In the genomic region with DNA sequence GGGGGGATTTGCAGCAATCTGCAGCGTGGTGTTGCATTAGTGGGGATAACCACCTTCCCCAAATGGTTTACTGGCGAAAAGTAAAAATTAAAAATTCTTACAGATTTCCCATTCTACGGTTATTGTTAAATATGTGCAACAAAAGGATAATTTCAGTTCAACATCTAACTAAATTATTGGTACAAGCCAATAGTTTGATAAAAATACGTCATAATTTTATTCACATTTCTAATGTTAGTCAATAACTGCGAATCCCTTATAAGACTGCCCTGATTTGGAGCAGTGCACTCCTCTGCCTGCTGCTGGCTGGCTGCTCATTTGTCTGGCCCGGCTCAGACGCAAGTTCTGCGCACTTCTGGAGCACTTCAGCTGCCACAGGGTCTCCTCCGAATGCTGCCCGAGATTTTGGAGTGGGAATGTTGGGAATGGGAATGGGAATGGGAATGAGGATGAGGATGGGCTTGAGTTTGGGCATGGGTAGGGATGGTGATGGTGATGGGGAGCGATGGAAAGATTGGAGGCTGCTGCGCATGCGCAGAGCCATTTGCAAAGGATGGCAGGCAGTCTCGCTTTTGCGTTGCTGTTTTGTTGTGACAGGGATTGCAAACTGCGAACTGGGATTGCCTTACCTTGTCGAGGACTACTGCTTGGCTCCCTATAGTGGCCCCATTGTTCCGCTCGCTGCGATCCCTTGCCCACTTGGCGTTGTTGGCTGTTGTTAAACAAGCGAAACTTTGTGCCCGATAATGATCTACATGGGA, we compare ENCODE assay signal across 2 fruit fly cellular contexts.
A peak's percentile ranks its signal among the peaks of the same experiment; 100 is the strongest.
TF ChIP-seq lines count a peak whose summit lies in the region.

No protein-coding gene starts in this region.

TF ChIP-seq in whole organism, prepupa, 60 proteins besides CTCF, POLR2A, EP300 and RAD21 (continued from another document):
- TF ChIP-seq Eip75B (GFP tag; optimal IDR thresholded peaks at IDR 0.05; lab: Kevin White, UChicago), result peak; percentile 51
- no peak for TF ChIP-seq CG8119 (GFP tag; IDR thresholded peaks at IDR 0.05; lab: Robert Waterston, UW)
- TF ChIP-seq Eip93F (GFP tag; optimal IDR thresholded peaks at IDR 0.05; lab: Kevin White, UChicago), result no peak
- TF ChIP-seq Hr39 (GFP tag; optimal IDR thresholded peaks at IDR 0.05; lab: Kevin White, UChicago), result peak; percentile 14
- TF ChIP-seq esn (GFP tag; optimal IDR thresholded peaks at IDR 0.05; lab: Kevin White, UChicago), result peak; percentile 60
- TF ChIP-seq CG10669 (GFP tag; optimal IDR thresholded peaks at IDR 0.05; lab: Kevin White, UChicago), result peak; percentile 20
- peak; percentile 16 for TF ChIP-seq acj6 (GFP tag; optimal IDR thresholded peaks at IDR 0.05; lab: Kevin White, UChicago)
- peak; percentile 53 for TF ChIP-seq CG6792 (GFP tag; optimal IDR thresholded peaks at IDR 0.05; lab: Kevin White, UChicago)
- peak; percentile 5 for TF ChIP-seq Smox (GFP tag; optimal IDR thresholded peaks at IDR 0.05; lab: Kevin White, UChicago)
- TF ChIP-seq ss (GFP tag; optimal IDR thresholded peaks at IDR 0.05; lab: Kevin White, UChicago), result no peak
- no peak for TF ChIP-seq Sox102F (GFP tag; optimal IDR thresholded peaks at IDR 0.05; lab: Kevin White, UChicago)
- TF ChIP-seq Ets96B (tag; optimal IDR thresholded peaks at IDR 0.05; lab: Kevin White, UChicago), result peak; percentile 45
- no peak for TF ChIP-seq CG9139 (GFP tag; optimal IDR thresholded peaks at IDR 0.05; lab: Kevin White, UChicago)
- peak; percentile 23; the same call in 2 of the 3 replicates for TF ChIP-seq CG6163 (GFP tag; IDR thresholded peaks at IDR 0.05; lab: Robert Waterston, UW)
- no peak for TF ChIP-seq dac (GFP tag; optimal IDR thresholded peaks at IDR 0.05; lab: Kevin White, UChicago)
- TF ChIP-seq Lpt (GFP tag; optimal IDR thresholded peaks at IDR 0.05; lab: Kevin White, UChicago), result no peak
- TF ChIP-seq CG32006 (GFP tag; optimal IDR thresholded peaks at IDR 0.05; lab: Kevin White, UChicago), result no peak
- peak; percentile 65 for TF ChIP-seq CG3032 (tag; optimal IDR thresholded peaks at IDR 0.05; lab: Kevin White, UChicago)
- peak; percentile 9 for TF ChIP-seq OdsH (GFP tag; optimal IDR thresholded peaks at IDR 0.05; lab: Kevin White, UChicago)
- TF ChIP-seq Blimp-1 (GFP tag; optimal IDR thresholded peaks at IDR 0.05; lab: Kevin White, UChicago), result no peak
- TF ChIP-seq Ets21C (GFP tag; optimal IDR thresholded peaks at IDR 0.05; lab: Kevin White, UChicago), result peak; percentile 41
- TF ChIP-seq net (GFP tag; optimal IDR thresholded peaks at IDR 0.05; lab: Kevin White, UChicago), result no peak
- TF ChIP-seq Met (GFP tag; optimal IDR thresholded peaks at IDR 0.05; lab: Kevin White, UChicago), result peak; percentile 59
- no peak for TF ChIP-seq Sox15 (GFP tag; optimal IDR thresholded peaks at IDR 0.05; lab: Kevin White, UChicago)
- TF ChIP-seq CG8632 (GFP tag; optimal IDR thresholded peaks at IDR 0.05; lab: Kevin White, UChicago), result no peak
- TF ChIP-seq CG4318 (GFP tag; optimal IDR thresholded peaks at IDR 0.05; lab: Kevin White, UChicago), result no peak
- TF ChIP-seq CG31627 (GFP tag; optimal IDR thresholded peaks at IDR 0.05; lab: Kevin White, UChicago), result peak; percentile 39
- TF ChIP-seq CG6854 (GFP tag; optimal IDR thresholded peaks at IDR 0.05; lab: Kevin White, UChicago), result peak; percentile 62
- no peak for TF ChIP-seq Hr4 (GFP tag; optimal IDR thresholded peaks at IDR 0.05; lab: Kevin White, UChicago)
- TF ChIP-seq CG10631 (GFP tag; optimal IDR thresholded peaks at IDR 0.05; lab: Kevin White, UChicago), result peak; percentile 56
- peak; percentile 54 for TF ChIP-seq fd59A (GFP tag; optimal IDR thresholded peaks at IDR 0.05; lab: Kevin White, UChicago)
- TF ChIP-seq fkh (GFP tag; optimal IDR thresholded peaks at IDR 0.05; lab: Kevin White, UChicago), result no peak
- peak; percentile 58 for TF ChIP-seq lz (GFP tag; optimal IDR thresholded peaks at IDR 0.05; lab: Kevin White, UChicago)
- TF ChIP-seq CG6808 (GFP tag; optimal IDR thresholded peaks at IDR 0.05; lab: Kevin White, UChicago), result peak; percentile 55
- no peak for TF ChIP-seq CG15336 (GFP tag; IDR thresholded peaks at IDR 0.05; lab: Robert Waterston, UW)
TF ChIP-seq in whole organism, prepupa: peak in this region for 30.

TF ChIP-seq in whole organism, wandering third instar larva, 38 proteins besides CTCF, POLR2A, EP300 and RAD21 (continued from another document):
- TF ChIP-seq OdsH (GFP tag; optimal IDR thresholded peaks at IDR 0.05; lab: Kevin White, UChicago), result peak; percentile 21
- TF ChIP-seq GATAd (GFP tag; optimal IDR thresholded peaks at IDR 0.05; lab: Kevin White, UChicago), result no peak
- peak; percentile 45 for TF ChIP-seq brk (GFP tag; optimal IDR thresholded peaks at IDR 0.05; lab: Kevin White, UChicago)
- TF ChIP-seq N (GFP tag; optimal IDR thresholded peaks at IDR 0.05; lab: Kevin White, UChicago), result no peak
- peak; percentile 54 for TF ChIP-seq Hr83 (GFP tag; optimal IDR thresholded peaks at IDR 0.05; lab: Kevin White, UChicago; ENCODE audit: poor library complexity, severe bottlenecking)
- TF ChIP-seq pan (optimal IDR thresholded peaks at IDR 0.05; lab: Kevin White, UChicago), result no peak
